Fruit fly (Drosophila melanogaster): Measurements from ENCODE around the gene Atg3.

The Atg3 gene

DNA sequence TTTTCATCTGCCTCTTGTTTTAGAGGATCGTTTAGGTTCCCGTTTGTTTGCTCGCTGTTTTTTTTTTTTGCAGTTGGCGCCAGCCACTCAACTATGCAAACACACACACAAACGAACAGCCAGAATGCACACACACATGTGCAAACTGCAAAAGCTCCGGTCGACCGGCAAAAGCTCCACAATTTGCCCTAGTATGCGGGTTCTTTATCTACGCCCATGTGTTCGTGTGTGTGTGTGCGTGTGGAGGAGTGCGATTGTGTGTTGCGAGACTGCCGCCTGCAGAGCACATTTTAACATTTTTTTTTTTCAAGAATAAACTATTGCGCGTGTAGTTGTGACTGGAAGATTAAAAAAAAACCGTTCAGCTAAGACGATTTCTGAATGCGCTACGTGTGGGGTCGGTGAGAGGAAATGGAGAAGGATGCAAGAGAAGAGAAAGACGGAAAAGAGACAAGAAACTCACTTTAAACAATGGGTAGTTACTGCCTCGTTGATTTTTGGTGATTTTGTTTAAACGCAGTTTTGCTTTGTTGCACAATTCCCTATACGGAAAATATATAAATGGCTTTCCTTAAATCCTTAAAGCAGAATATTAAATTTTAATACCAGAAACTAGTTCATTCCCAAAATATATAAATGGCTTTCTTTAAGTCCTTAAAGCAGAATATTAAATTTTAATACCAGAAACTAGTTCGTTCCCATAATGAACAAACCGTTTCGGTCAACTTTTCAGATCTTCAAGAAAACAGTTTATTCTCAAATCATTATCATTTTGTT is 42.9 kb downstream of the Atg3 start (continued):
- peak; percentile 57 for TF ChIP-seq CG11398 (GFP tag; optimal IDR thresholded peaks at IDR 0.05)
- no peak for TF ChIP-seq ttk (GFP tag; IDR thresholded peaks at IDR 0.05)
- TF ChIP-seq PHDP (tag; optimal IDR thresholded peaks at IDR 0.05), result no peak
- TF ChIP-seq sd (tag; optimal IDR thresholded peaks at IDR 0.05), result peak; percentile 82
- TF ChIP-seq HLH3B (GFP tag; IDR thresholded peaks at IDR 0.05), result 0 out of 2 replicates have a peak, but pooled peaks have one; percentile 7
- peak; percentile 6; the same call in 1 of the 2 replicates for TF ChIP-seq CG31224 (GFP tag; IDR thresholded peaks at IDR 0.05)
- no peak for TF ChIP-seq CG11085 (GFP tag; IDR thresholded peaks at IDR 0.05)
- no peak for TF ChIP-seq mld (GFP tag; IDR thresholded peaks at IDR 0.05; ENCODE audit: partially characterized antibody)
- TF ChIP-seq onecut (GFP tag; IDR thresholded peaks at IDR 0.05), result no peak
- peak; percentile 50 for TF ChIP-seq ind (GFP tag; optimal IDR thresholded peaks at IDR 0.05)
- TF ChIP-seq CG12155 (GFP tag; optimal IDR thresholded peaks at IDR 0.05), result peak; percentile 6
- TF ChIP-seq CG13775 (GFP tag; optimal IDR thresholded peaks at IDR 0.05), result no peak
- no peak for TF ChIP-seq Bgb (GFP tag; IDR thresholded peaks at IDR 0.05; ENCODE audit: partially characterized antibody)
- TF ChIP-seq lov (optimal IDR thresholded peaks at IDR 0.05), result no peak
- no peak for TF ChIP-seq lov (GFP tag; IDR thresholded peaks at IDR 0.05)
- no peak for TF ChIP-seq psq (GFP tag; optimal IDR thresholded peaks at IDR 0.05)
- peak; percentile 12 for TF ChIP-seq pum (GFP tag; optimal IDR thresholded peaks at IDR 0.05)
- no peak for TF ChIP-seq Hmx (GFP tag; optimal IDR thresholded peaks at IDR 0.05)
- TF ChIP-seq Ravus (GFP tag; IDR thresholded peaks at IDR 0.05), result no peak
- TF ChIP-seq HHEX (GFP tag; optimal IDR thresholded peaks at IDR 0.05), result peak; percentile 28
- TF ChIP-seq cg (GFP tag; optimal IDR thresholded peaks at IDR 0.05), result peak; percentile 90
- TF ChIP-seq croc (GFP tag; conservative IDR thresholded peaks at IDR 0.05), result no peak
- TF ChIP-seq CG12299 (tag; optimal IDR thresholded peaks at IDR 0.05), result no peak
- TF ChIP-seq exex (tag; optimal IDR thresholded peaks at IDR 0.05), result no peak
- peak; percentile 18; the same call in 1 of the 2 replicates for TF ChIP-seq CG4730 (GFP tag; IDR thresholded peaks at IDR 0.05)
- no peak for TF ChIP-seq Fer2 (tag; optimal IDR thresholded peaks at IDR 0.05)
- no peak for TF ChIP-seq CG2199 (GFP tag; IDR thresholded peaks at IDR 0.05)
- peak; percentile 46; the same call in 1 of the 2 replicates for TF ChIP-seq bbx (GFP tag; IDR thresholded peaks at IDR 0.05; ENCODE audit: partially characterized antibody)
- no peak for TF ChIP-seq CG11560 (tag; IDR thresholded peaks at IDR 0.05)
- TF ChIP-seq Asciz (GFP tag; optimal IDR thresholded peaks at IDR 0.05), result peak; percentile 32
- peak; percentile 22 for TF ChIP-seq CG8944 (GFP tag; optimal IDR thresholded peaks at IDR 0.05)
- peak; percentile 1 for TF ChIP-seq NK7.1 (GFP tag; optimal IDR thresholded peaks at IDR 0.05)
- TF ChIP-seq Ets65A (GFP tag), result peak; percentile 94
- TF ChIP-seq Nf-YB (GFP tag; optimal IDR thresholded peaks at IDR 0.05), result peak; percentile 13
- no peak for TF ChIP-seq trem (tag; optimal IDR thresholded peaks at IDR 0.05)
- TF ChIP-seq ERR (GFP tag; optimal IDR thresholded peaks at IDR 0.05), result peak; percentile 36
- TF ChIP-seq CG3847 (GFP tag; IDR thresholded peaks at IDR 0.05), result peak; percentile 26; the same call in 1 of the 2 replicates
- peak; percentile 9 for TF ChIP-seq CG9817 (tag; optimal IDR thresholded peaks at IDR 0.05)
- no peak for TF ChIP-seq run (tag; optimal IDR thresholded peaks at IDR 0.05)
- no peak; the same call in 1 of the 2 replicates for TF ChIP-seq wdn (GFP tag; IDR thresholded peaks at IDR 0.05)
- TF ChIP-seq ac (GFP tag; optimal IDR thresholded peaks at IDR 0.05), result no peak
- peak; percentile 99 for TF ChIP-seq chinmo (GFP tag; IDR thresholded peaks at IDR 0.05; ENCODE audit: partially characterized antibody)
- TF ChIP-seq Oaz (GFP tag; IDR thresholded peaks at IDR 0.05), result 0 out of 2 replicates have a peak, but pooled peaks have one; percentile 30
- TF ChIP-seq CG6272 (GFP tag; IDR thresholded peaks at IDR 0.05), result no peak
- no peak for TF ChIP-seq Trl (optimal IDR thresholded peaks at IDR 0.05)
- peak; percentile 6 for TF ChIP-seq Trl (GFP tag; optimal IDR thresholded peaks at IDR 0.05)
- TF ChIP-seq CG1792 (GFP tag; optimal IDR thresholded peaks at IDR 0.05), result no peak
- no peak for TF ChIP-seq CG18262 (tag; optimal IDR thresholded peaks at IDR 0.05)
- no peak for TF ChIP-seq bowl (GFP tag; IDR thresholded peaks at IDR 0.05)
- peak; percentile 32 for TF ChIP-seq phol (tag; optimal IDR thresholded peaks at IDR 0.05)

All from whole organism, embryonic.